Fruit fly (Drosophila melanogaster) whole organism, embryonic: ENCODE data around the gene ATPsynbeta.

ENCODE experiments used
- Awh ChIP-seq: fragments of 200-800 bp; sonication (Bioruptor generic); IDR thresholded peaks from 2 replicates; pipeline ENCODE4, ENCODE4 v1.3.6; 2022; ENCODE audit warnings: missing biosample characterization, missing genetic modification characterization
- BtbVII ChIP-seq: fragments of 200-800 bp; sonication (Bioruptor generic); optimal IDR thresholded peaks from 3 replicates; lab custom pipeline; 2017; ENCODE audit warnings: missing biosample characterization, mild to moderate bottlenecking, missing genetic modification characterization
- CG11085 ChIP-seq: fragments of 200-800 bp; sonication (Bioruptor generic); IDR thresholded peaks from 2 replicates; pipeline ENCODE4 v1.3.6; 2022; ENCODE audit warnings: missing biosample characterization, missing genetic modification characterization
- CG11398 ChIP-seq: fragments of 200-800 bp; sonication (Bioruptor generic); optimal IDR thresholded peaks from 2 replicates; lab custom pipeline; 2016; ENCODE audit warnings: missing biosample characterization, missing genetic modification characterization
- CG11695 ChIP-seq: fragments of 200-800 bp; sonication (Bioruptor generic); IDR thresholded peaks from 3 replicates; pipeline ENCODE4 v1.3.6; 2022; ENCODE audit warnings: missing biosample characterization, missing genetic modification characterization
- CG1233 ChIP-seq: fragments of 200-800 bp; sonication (Bioruptor generic); optimal IDR thresholded peaks from 4 replicates; lab custom pipeline; 2018; ENCODE audit warnings: missing biosample characterization, mild to moderate bottlenecking, missing genetic modification characterization
- CG12391 ChIP-seq: fragments of 200-800 bp; sonication (Bioruptor generic); optimal IDR thresholded peaks from 3 replicates; lab custom pipeline; 2018; ENCODE audit warnings: missing biosample characterization, mild to moderate bottlenecking, missing genetic modification characterization, moderate library complexity
- CG13123 ChIP-seq: fragments of 200-800 bp; sonication (Bioruptor generic); optimal IDR thresholded peaks from 2 replicates; lab custom pipeline; 2016; ENCODE audit warnings: missing biosample characterization, missing genetic modification characterization
- CG14050 ChIP-seq: fragments of 200-800 bp; sonication (Bioruptor generic); IDR thresholded peaks from 3 replicates; pipeline ENCODE4 v1.3.6; 2022; ENCODE audit warnings: missing biosample characterization, missing genetic modification characterization
- CG14710 ChIP-seq: fragments of 200-800 bp; sonication (Bioruptor generic); optimal IDR thresholded peaks from 3 replicates; lab custom pipeline; 2019; ENCODE audit warnings: missing biosample characterization, mild to moderate bottlenecking, missing genetic modification characterization, moderate library complexity
- CG14860 ChIP-seq: fragments of 200-800 bp; sonication (Bioruptor generic); IDR thresholded peaks from 3 replicates; pipeline ENCODE4 v1.3.6; 2022; ENCODE audit warnings: missing biosample characterization, missing genetic modification characterization; ENCODE audit not compliant: partially characterized antibody
- CG16813 ChIP-seq: fragments of 200-800 bp; sonication (Bioruptor generic); IDR thresholded peaks from 3 replicates; pipeline ENCODE4 v1.3.6; 2022; ENCODE audit warnings: missing biosample characterization, missing genetic modification characterization; ENCODE audit not compliant: partially characterized antibody
- CG17359 ChIP-seq: fragments of 200-800 bp; sonication (Bioruptor generic); optimal IDR thresholded peaks from 3 replicates; lab custom pipeline; 2018; ENCODE audit warnings: missing biosample characterization, mild to moderate bottlenecking, missing genetic modification characterization, moderate library complexity
- CG17612 ChIP-seq: fragments of 200-800 bp; sonication (Bioruptor generic); IDR thresholded peaks from 2 replicates; pipeline ENCODE4 v1.3.6; 2022; ENCODE audit warnings: missing biosample characterization, missing genetic modification characterization
- CG18476 ChIP-seq: fragments of 200-800 bp; sonication (Bioruptor generic); optimal IDR thresholded peaks from 2 replicates; lab custom pipeline; 2016; ENCODE audit warnings: missing biosample characterization, mild to moderate bottlenecking, missing genetic modification characterization
- CG30020 ChIP-seq: fragments of 200-800 bp; optimal IDR thresholded peaks from 2 replicates; lab custom pipeline; 2019; ENCODE audit warnings: missing biosample characterization, mild to moderate bottlenecking, missing genetic modification characterization, moderate library complexity
- CG34422 ChIP-seq: fragments of 200-800 bp; sonication (Bioruptor generic); IDR thresholded peaks from 3 replicates; pipeline ENCODE4 v1.3.6; 2022; ENCODE audit warnings: missing biosample characterization, missing genetic modification characterization
- CG4707 ChIP-seq: fragments of 200-800 bp; sonication (Bioruptor generic); optimal IDR thresholded peaks from 2 replicates; lab custom pipeline; 2018; ENCODE audit warnings: missing biosample characterization, mild to moderate bottlenecking, missing genetic modification characterization, moderate library complexity
- CG7556 ChIP-seq: fragments of 200-800 bp; sonication (Bioruptor generic); optimal IDR thresholded peaks from 2 replicates; lab custom pipeline; 2017; ENCODE audit warnings: missing biosample characterization, mild to moderate bottlenecking, missing genetic modification characterization
- CG9817 ChIP-seq: fragments of 200-800 bp; sonication (Bioruptor generic); optimal IDR thresholded peaks from 2 replicates; lab custom pipeline; 2018; ENCODE audit warnings: missing biosample characterization, mild to moderate bottlenecking, missing genetic modification characterization, moderate library complexity
- CTCF ChIP-seq: fragments of 200-800 bp; sonication (Bioruptor generic); optimal IDR thresholded peaks from 2 replicates; lab custom pipeline; 2017; ENCODE audit warnings: missing biosample characterization, mild to moderate bottlenecking, missing genetic modification characterization, moderate library complexity
- CrebB ChIP-seq: fragments of 200-800 bp; sonication (Bioruptor generic); optimal IDR thresholded peaks from 3 replicates; lab custom pipeline; 2018; ENCODE audit warnings: missing biosample characterization, mild to moderate bottlenecking, missing genetic modification characterization
- Dek ChIP-seq: fragments of 200-800 bp; sonication (Bioruptor generic); optimal IDR thresholded peaks from 3 replicates; lab custom pipeline; 2019; ENCODE audit warnings: missing biosample characterization, mild to moderate bottlenecking, missing genetic modification characterization, moderate library complexity
- Dfd ChIP-seq, 2 experiments: fragments of >200 bp; optimal IDR thresholded peaks; 2 replicates each; lab custom pipeline; 2017; ENCODE audit warnings: missing biosample characterization in 2 of 2, missing genetic modification characterization in 2 of 2
- H15 ChIP-seq: fragments of 200-800 bp; sonication (Bioruptor generic); IDR thresholded peaks from 3 replicates; pipeline ENCODE4 v1.3.6; 2022; ENCODE audit warnings: missing biosample characterization, missing genetic modification characterization
- HHEX ChIP-seq: fragments of 200-800 bp; sonication (Bioruptor generic); optimal IDR thresholded peaks from 3 replicates; lab custom pipeline; 2017; ENCODE audit warnings: missing biosample characterization, mild to moderate bottlenecking, missing genetic modification characterization, missing genetic modification reagents
- HmgZ ChIP-seq: fragments of 200-800 bp; sonication (Bioruptor generic); optimal IDR thresholded peaks from 2 replicates; lab custom pipeline; 2018; ENCODE audit warnings: missing biosample characterization, mild to moderate bottlenecking, missing genetic modification characterization
- Lim3 ChIP-seq: fragments of 200-800 bp; sonication (Bioruptor generic); IDR thresholded peaks from 2 replicates; pipeline ENCODE4 v1.3.6; 2022; ENCODE audit warnings: missing biosample characterization, missing genetic modification characterization
- Med ChIP-seq: fragments of 200-800 bp; sonication (Bioruptor generic); peaks from one replicate; lab custom pipeline; 2016; ENCODE audit warnings: missing biosample characterization, missing genetic modification characterization, mild to moderate bottlenecking, inconsistent platforms, moderate library complexity
- Mes4 ChIP-seq: fragments of 200-800 bp; sonication (Bioruptor generic); optimal IDR thresholded peaks from 2 replicates; lab custom pipeline; 2016; ENCODE audit warnings: missing biosample characterization, missing genetic modification characterization
- Xbp1 ChIP-seq: fragments of 200-800 bp; sonication (Bioruptor generic); optimal IDR thresholded peaks from 3 replicates; lab custom pipeline; 2016; ENCODE audit warnings: missing biosample characterization, mild to moderate bottlenecking, missing genetic modification characterization
- bab2 ChIP-seq: fragments of 200-800 bp; sonication (Bioruptor generic); optimal IDR thresholded peaks from 2 replicates; lab custom pipeline; 2016; ENCODE audit warnings: missing biosample characterization, missing genetic modification characterization
- bsh ChIP-seq, 2 experiments: fragments of 200-800 bp; sonication (Bioruptor generic); optimal IDR thresholded peaks; 2 replicates each; lab custom pipeline; 2017 to 2018; ENCODE audit warnings: mild to moderate bottlenecking in 2 of 2, missing biosample characterization in 2 of 2, missing genetic modification characterization in 2 of 2, moderate library complexity in 1 of 2
- cg ChIP-seq: fragments of 200-800 bp; sonication (Bioruptor generic); optimal IDR thresholded peaks from 3 replicates; lab custom pipeline; 2019; ENCODE audit warnings: missing biosample characterization, mild to moderate bottlenecking, missing genetic modification characterization, moderate library complexity
- chif ChIP-seq, 2 experiments: fragments of 200-800 bp; sonication (Bioruptor generic); optimal IDR thresholded peaks; 3 replicates each; lab custom pipeline; 2016; ENCODE audit warnings: missing biosample characterization in 2 of 2, missing genetic modification characterization in 2 of 2
- crc ChIP-seq: fragments of 200-800 bp; sonication (Bioruptor generic); optimal IDR thresholded peaks from 2 replicates; lab custom pipeline; 2016; ENCODE audit warnings: missing biosample characterization, missing genetic modification characterization
- crol ChIP-seq: fragments of 200-800 bp; sonication (Bioruptor generic); IDR thresholded peaks from 2 replicates; pipeline ENCODE4 v1.3.6; 2022; ENCODE audit warnings: missing biosample characterization, missing genetic modification characterization
- da ChIP-seq: fragments of 200-800 bp; sonication (Bioruptor generic); optimal IDR thresholded peaks from 2 replicates; lab custom pipeline; 2016; ENCODE audit warnings: missing biosample characterization, missing genetic modification characterization
- dan ChIP-seq: fragments of 200-800 bp; sonication (Bioruptor generic); IDR thresholded peaks from 2 replicates; pipeline ENCODE4 v1.3.6; 2022; ENCODE audit warnings: missing biosample characterization, missing genetic modification characterization
- eyg ChIP-seq: fragments of 200-800 bp; sonication (Bioruptor generic); optimal IDR thresholded peaks from 3 replicates; lab custom pipeline; 2016; ENCODE audit warnings: missing biosample characterization, missing genetic modification characterization
- fd3F ChIP-seq: fragments of 200-800 bp; sonication (Bioruptor generic); optimal IDR thresholded peaks from 2 replicates; lab custom pipeline; 2018; ENCODE audit warnings: missing biosample characterization, mild to moderate bottlenecking, missing genetic modification characterization, moderate library complexity
- gfzf ChIP-seq: fragments of 200-800 bp; sonication (Bioruptor generic); optimal IDR thresholded peaks from 2 replicates; lab custom pipeline; 2016; ENCODE audit warnings: missing biosample characterization, mild to moderate bottlenecking, missing genetic modification characterization, moderate library complexity
- gro ChIP-seq: fragments of 200-800 bp; sonication (Bioruptor generic); optimal IDR thresholded peaks from 2 replicates; lab custom pipeline; 2016; ENCODE audit warnings: missing biosample characterization, missing genetic modification characterization
- hth ChIP-seq: fragments of >200 bp; optimal IDR thresholded peaks from 2 replicates; lab custom pipeline; 2017; ENCODE audit warnings: inconsistent platforms
- ind ChIP-seq: fragments of 200-800 bp; sonication (Bioruptor generic); optimal IDR thresholded peaks from 3 replicates; lab custom pipeline; 2016; ENCODE audit warnings: missing biosample characterization, missing genetic modification characterization
- nau ChIP-seq: fragments of 200-800 bp; sonication (Bioruptor generic); optimal IDR thresholded peaks from 3 replicates; lab custom pipeline; 2017; ENCODE audit warnings: missing biosample characterization, mild to moderate bottlenecking, missing genetic modification characterization, missing genetic modification reagents
- pfk ChIP-seq: fragments of 200-800 bp; sonication (Bioruptor generic); optimal IDR thresholded peaks from 2 replicates; lab custom pipeline; 2018; ENCODE audit warnings: missing biosample characterization, mild to moderate bottlenecking, missing genetic modification characterization, moderate library complexity
- psq ChIP-seq: fragments of 200-800 bp; sonication (Bioruptor generic); optimal IDR thresholded peaks from 2 replicates; lab custom pipeline; 2017; ENCODE audit warnings: missing biosample characterization, missing genetic modification characterization
- pzg ChIP-seq: fragments of 200-800 bp; sonication (Bioruptor generic); optimal IDR thresholded peaks from 3 replicates; lab custom pipeline; 2018; ENCODE audit warnings: missing biosample characterization, mild to moderate bottlenecking, missing genetic modification characterization, moderate library complexity
- schlank ChIP-seq: fragments of 200-800 bp; sonication (Bioruptor generic); optimal IDR thresholded peaks from 2 replicates; lab custom pipeline; 2018; ENCODE audit warnings: missing biosample characterization, mild to moderate bottlenecking, missing genetic modification characterization
- zf30C ChIP-seq: fragments of 200-800 bp; sonication (Bioruptor generic); optimal IDR thresholded peaks from 3 replicates; lab custom pipeline; 2018; ENCODE audit warnings: missing biosample characterization, mild to moderate bottlenecking, missing genetic modification characterization
- zfh1 ChIP-seq: fragments of 200-800 bp; sonication (Bioruptor generic); IDR thresholded peaks from 3 replicates; pipeline ENCODE4 v1.3.6; 2022; ENCODE audit warnings: missing biosample characterization, missing genetic modification characterization

The ATPsynbeta gene

DNA sequence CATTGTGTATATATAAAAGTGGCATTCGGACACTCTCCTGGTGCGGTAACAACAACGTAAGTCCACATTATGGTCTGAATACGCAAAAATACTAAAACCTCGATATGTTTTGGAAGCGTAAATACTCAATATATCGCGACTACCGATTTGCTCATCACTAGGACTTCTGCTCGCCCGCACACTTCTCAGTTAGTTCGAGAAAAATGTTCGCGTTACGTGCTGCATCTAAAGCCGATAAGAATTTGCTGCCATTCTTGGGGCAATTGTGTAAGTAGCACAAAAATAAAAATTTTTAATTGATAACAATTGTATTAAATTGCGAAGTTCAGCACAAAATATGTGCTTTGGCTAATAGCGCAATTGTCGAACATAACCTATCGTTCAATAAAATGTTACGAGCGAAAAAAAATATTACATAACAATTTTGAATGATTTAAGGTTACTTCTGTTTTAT is 430 bp downstream of the ATPsynbeta start, which contains the start of gene CG11076 (continued):
- no peak for TF ChIP-seq Awh (GFP tag; lab: Robert Waterston, UW)
- TF ChIP-seq CG16813 (GFP tag; lab: Robert Waterston, UW), result peak; percentile 78; the same call in 2 of the 3 replicates
- TF ChIP-seq CG17359, result peak; percentile 33
- no peak for TF ChIP-seq CG12391 (tag; lab: Kevin White, UChicago)
- no peak for TF ChIP-seq eyg (GFP tag; lab: Kevin White, UChicago)
- no peak for TF ChIP-seq ind (GFP tag; lab: Kevin White, UChicago)
- TF ChIP-seq Mes4 (GFP tag; lab: Kevin White, UChicago), result peak; percentile 57
- peak; percentile 2 for TF ChIP-seq CG18476 (GFP tag; lab: Kevin White, UChicago)
- TF ChIP-seq HmgZ (tag; lab: Kevin White, UChicago), result peak; percentile 52
- no peak for TF ChIP-seq crol (GFP tag; lab: Robert Waterston, UW)
- TF ChIP-seq cg (GFP tag; lab: Kevin White, UChicago), result no peak
- TF ChIP-seq CG30020 (tag; lab: Kevin White, UChicago), result peak; percentile 96
- TF ChIP-seq CTCF (GFP tag; lab: Kevin White, UChicago), result no peak
- TF ChIP-seq dan (GFP tag; lab: Robert Waterston, UW), result no peak
- no peak for TF ChIP-seq zf30C (GFP tag; lab: Kevin White, UChicago)
- no peak for TF ChIP-seq CG9817 (tag; lab: Kevin White, UChicago)
- TF ChIP-seq bsh (GFP tag; optimal IDR thresholded peaks at IDR 0.05; lab: Kevin White, UChicago), result peak in 1 of 2 experiments; percentile 11
- TF ChIP-seq CG7556 (GFP tag; lab: Kevin White, UChicago), result no peak
- TF ChIP-seq gro (GFP tag; lab: Kevin White, UChicago), result peak; percentile 18
- TF ChIP-seq crc (GFP tag; lab: Kevin White, UChicago), result no peak
- TF ChIP-seq nau (GFP tag; lab: Kevin White, UChicago), result no peak
- peak; percentile 20 for TF ChIP-seq CrebB (tag; lab: Kevin White, UChicago)
- TF ChIP-seq CG11398 (GFP tag; lab: Kevin White, UChicago), result no peak
- no peak for TF ChIP-seq bab2
- TF ChIP-seq Med, result peak; percentile 93
- no peak for TF ChIP-seq chif (GFP tag; optimal IDR thresholded peaks at IDR 0.05; lab: Kevin White, UChicago)
- TF ChIP-seq pzg, result peak; percentile 71
- TF ChIP-seq da, result no peak
- no peak for TF ChIP-seq CG14860 (GFP tag; lab: Robert Waterston, UW)
- TF ChIP-seq schlank (tag; lab: Kevin White, UChicago), result no peak
- peak; percentile 39 for TF ChIP-seq gfzf (GFP tag; lab: Kevin White, UChicago)
- TF ChIP-seq hth, result no peak
- no peak for TF ChIP-seq fd3F
- TF ChIP-seq Xbp1, result peak; percentile 34
- no peak for TF ChIP-seq CG11085
- TF ChIP-seq H15, result no peak
- no peak for TF ChIP-seq Dek (tag; lab: Kevin White, UChicago)
- TF ChIP-seq Lim3 (GFP tag; lab: Robert Waterston, UW), result no peak
- no peak for TF ChIP-seq CG4707 (GFP tag; lab: Kevin White, UChicago)
- no peak for TF ChIP-seq BtbVII (GFP tag; lab: Kevin White, UChicago)
- no peak for TF ChIP-seq HHEX (GFP tag; lab: Kevin White, UChicago)
- no peak for TF ChIP-seq Dfd (GFP tag; optimal IDR thresholded peaks at IDR 0.05; lab: Kevin White, UChicago)
- TF ChIP-seq CG17612, result no peak
- no peak for TF ChIP-seq CG11695 (GFP tag; lab: Robert Waterston, UW)
- TF ChIP-seq zfh1 (GFP tag; lab: Robert Waterston, UW), result no peak
- TF ChIP-seq CG13123 (GFP tag; lab: Kevin White, UChicago), result peak; percentile 11
- no peak for TF ChIP-seq CG1233 (GFP tag; lab: Kevin White, UChicago)
- no peak for TF ChIP-seq CG14050 (GFP tag; lab: Robert Waterston, UW)
- TF ChIP-seq CG14710 (tag; lab: Kevin White, UChicago), result peak; percentile 3
- peak; percentile 28 for TF ChIP-seq pfk (GFP tag; lab: Kevin White, UChicago)
- no peak for TF ChIP-seq psq (GFP tag; lab: Kevin White, UChicago)
- TF ChIP-seq CG34422 (GFP tag; lab: Robert Waterston, UW), result no peak; the same call in 2 of the 3 replicates
